Worm (Caenorhabditis elegans): ENCODE measurements around the gene T27A10.2.

Gene T27A10.2

ce11 chrX:3542242-3542641 is 43.5 kb upstream of the T27A10.2 start, which contains the start of gene rgs-7:
Gene rgs-7, plus strand, starts transcription at chrX:3542542.
- TF ChIP-seq ztf-11 (tag; optimal IDR thresholded peaks at IDR 0.05) (no peak), fkh-2 (tag; optimal IDR thresholded peaks at IDR 0.05) (no peak), snpc-4 (tag; optimal IDR thresholded peaks at IDR 0.05) (no peak), elt-3 (tag; optimal IDR thresholded peaks at IDR 0.05) (no peak), R02D3.7 (tag; optimal IDR thresholded peaks at IDR 0.05) (no peak), nhr-67 (tag; optimal IDR thresholded peaks at IDR 0.05) (no peak), nfya-1 (tag; optimal IDR thresholded peaks at IDR 0.05; ENCODE audit: insufficient read depth) (no peak), ceh-16 (tag; optimal IDR thresholded peaks at IDR 0.05) (no peak), egl-27 (tag; optimal IDR thresholded peaks at IDR 0.05) (no peak), unc-62 (GFP tag; optimal IDR thresholded peaks at IDR 0.05) (no peak), daf-12 (tag; optimal IDR thresholded peaks at IDR 0.05) (no peak), jun-1 (tag; optimal IDR thresholded peaks at IDR 0.05) (no peak), lsy-12 (tag; optimal IDR thresholded peaks at IDR 0.05) (no peak), eor-1 (tag; optimal IDR thresholded peaks at IDR 0.05) (no peak), nhr-77 (tag; optimal IDR thresholded peaks at IDR 0.05) (no peak), hmg-11 (tag; optimal IDR thresholded peaks at IDR 0.05) (no peak)

ce11 chrX:3547097-3547496 is 38.7 kb upstream of the T27A10.2 start:
- no peak for TF ChIP-seq nhr-11 (tag; optimal IDR thresholded peaks at IDR 0.05)
- TF ChIP-seq skn-1 (tag; optimal IDR thresholded peaks at IDR 0.05): no peak
- TF ChIP-seq elt-1 (tag; optimal IDR thresholded peaks at IDR 0.05): peak; percentile 73
- TF ChIP-seq nhr-25 (tag; optimal IDR thresholded peaks at IDR 0.05): peak; percentile 32
- no peak for TF ChIP-seq fos-1 (tag; optimal IDR thresholded peaks at IDR 0.05)
- TF ChIP-seq nhr-12 (tag; optimal IDR thresholded peaks at IDR 0.05): no peak

- TF ChIP-seq lsy-12 (tag; optimal IDR thresholded peaks at IDR 0.05) (no peak), elt-2 (tag; optimal IDR thresholded peaks at IDR 0.05) (peak; percentile 31), unc-39 (tag; optimal IDR thresholded peaks at IDR 0.05) (no peak), egl-27 (tag; optimal IDR thresholded peaks at IDR 0.05) (no peak)
Observed at ce11 chrX:3547828-3548227, 37.9 kb upstream of the T27A10.2 start.

- no peak for TF ChIP-seq lin-15B (tag; optimal IDR thresholded peaks at IDR 0.05)
- no peak for TF ChIP-seq nhr-11 (tag; optimal IDR thresholded peaks at IDR 0.05)
- no peak for TF ChIP-seq unc-62 (GFP tag; optimal IDR thresholded peaks at IDR 0.05)
- TF ChIP-seq pqm-1 (tag; optimal IDR thresholded peaks at IDR 0.05): peak; percentile 85
- no peak for TF ChIP-seq nhr-43 (tag; optimal IDR thresholded peaks at IDR 0.05; ENCODE audit: poor library complexity, severe bottlenecking)
- no peak for TF ChIP-seq lin-39 (tag; optimal IDR thresholded peaks at IDR 0.05)
- TF ChIP-seq eor-1 (tag; optimal IDR thresholded peaks at IDR 0.05): no peak
- no peak for TF ChIP-seq nhr-12 (tag; optimal IDR thresholded peaks at IDR 0.05)
- peak; percentile 68 for TF ChIP-seq elt-2 (tag; optimal IDR thresholded peaks at IDR 0.05)
- TF ChIP-seq ZK546.5 (tag; optimal IDR thresholded peaks at IDR 0.05): no peak
- TF ChIP-seq ztf-11 (tag; optimal IDR thresholded peaks at IDR 0.05): no peak
Observed at ce11 chrX:3548716-3549115, 37.0 kb upstream of the T27A10.2 start.

ce11 chrX:3551173-3551572 is 34.6 kb upstream of the T27A10.2 start:
- TF ChIP-seq pqm-1 (tag; optimal IDR thresholded peaks at IDR 0.05) (peak; percentile 34), lin-15B (tag; optimal IDR thresholded peaks at IDR 0.05) (no peak), elt-2 (tag; optimal IDR thresholded peaks at IDR 0.05) (peak; percentile 73), jun-1 (tag; optimal IDR thresholded peaks at IDR 0.05) (peak; percentile 30)

- peak; percentile 81 for TF ChIP-seq elt-2 (tag; optimal IDR thresholded peaks at IDR 0.05)
- no peak for TF ChIP-seq snpc-4 (tag; optimal IDR thresholded peaks at IDR 0.05)
- TF ChIP-seq pqm-1 (tag; optimal IDR thresholded peaks at IDR 0.05): peak; percentile 77
Observed at ce11 chrX:3552948-3553347, 32.8 kb upstream of the T27A10.2 start.

ce11 chrX:3553687-3554086 is 32.1 kb upstream of the T27A10.2 start:
- TF ChIP-seq elt-1 (tag; optimal IDR thresholded peaks at IDR 0.05): no peak
- no peak for TF ChIP-seq aly-2 (tag; optimal IDR thresholded peaks at IDR 0.05)
- no peak for TF ChIP-seq nhr-76 (tag; optimal IDR thresholded peaks at IDR 0.05)
- no peak for TF ChIP-seq ztf-4 (tag; optimal IDR thresholded peaks at IDR 0.05)
- TF ChIP-seq lsy-12 (tag; optimal IDR thresholded peaks at IDR 0.05): no peak
- no peak for TF ChIP-seq nhr-77 (tag; optimal IDR thresholded peaks at IDR 0.05)
- TF ChIP-seq fkh-10 (GFP tag; optimal IDR thresholded peaks at IDR 0.05): no peak
- no peak for TF ChIP-seq fos-1 (tag; optimal IDR thresholded peaks at IDR 0.05)
- no peak for TF ChIP-seq mml-1 (tag; optimal IDR thresholded peaks at IDR 0.05)
- TF ChIP-seq ZK546.5 (tag; optimal IDR thresholded peaks at IDR 0.05): no peak
- no peak for TF ChIP-seq R02D3.7 (tag; optimal IDR thresholded peaks at IDR 0.05)
- TF ChIP-seq zag-1 (tag; optimal IDR thresholded peaks at IDR 0.05): no peak
- TF ChIP-seq ceh-16 (tag; optimal IDR thresholded peaks at IDR 0.05): no peak
- TF ChIP-seq unc-62 (GFP tag; optimal IDR thresholded peaks at IDR 0.05): no peak
- no peak for TF ChIP-seq lin-15B (tag; optimal IDR thresholded peaks at IDR 0.05)
- TF ChIP-seq nhr-67 (tag; optimal IDR thresholded peaks at IDR 0.05): no peak
